Worm (Caenorhabditis elegans) whole organism, early embryonic: ENCODE results near the gene srh-100.

Experiments used
- ama-1 ChIP-seq: fragments of 150-350 bp; optimal IDR thresholded peaks from 2 replicates; lab custom pipeline; 2014
- ceh-13 ChIP-seq: fragments of 200-800 bp; sonication (Bioruptor generic); optimal IDR thresholded peaks from 2 replicates; lab custom pipeline; 2018; ENCODE audit warnings: mild to moderate bottlenecking, missing genetic modification characterization, missing compliant biosample characterization
- ceh-36 ChIP-seq: sonication (generic microtip); optimal IDR thresholded peaks from 2 replicates; lab custom pipeline; 2016; ENCODE audit warnings: missing genetic modification characterization, inconsistent platforms, missing compliant biosample characterization
- ets-7 ChIP-seq: sonication (generic microtip); optimal IDR thresholded peaks from 2 replicates; lab custom pipeline; 2016; ENCODE audit warnings: missing genotype, missing genetic modification characterization, missing compliant biosample characterization
- flt-1 ChIP-seq: fragments of 200-800 bp; sonication (Bioruptor generic); IDR thresholded peaks from 2 replicates; pipeline ENCODE4 v1.3.6; 2022; ENCODE audit warnings: missing genetic modification characterization, missing compliant biosample characterization
- hmbx-1 ChIP-seq: sonication (generic microtip); optimal IDR thresholded peaks from 2 replicates; lab custom pipeline; 2016; ENCODE audit warnings: mild to moderate bottlenecking, missing genetic modification characterization, missing compliant biosample characterization
- hnd-1 ChIP-seq: sonication (generic microtip); optimal IDR thresholded peaks from 2 replicates; lab custom pipeline; 2016; ENCODE audit warnings: missing genetic modification characterization, missing compliant biosample characterization
- pes-1 ChIP-seq: fragments of 200-800 bp; sonication (Bioruptor generic); IDR thresholded peaks from 2 replicates; pipeline ENCODE4 v1.3.6; 2022; ENCODE audit warnings: missing genetic modification reagents, missing genetic modification characterization, missing compliant biosample characterization
- scrt-1 ChIP-seq: fragments of 200-800 bp; sonication (Bioruptor generic); IDR thresholded peaks from 2 replicates; pipeline ENCODE4 v1.3.6; 2022; ENCODE audit warnings: missing genetic modification characterization, missing compliant biosample characterization
- sea-1 ChIP-seq: fragments of 200-800 bp; sonication (Bioruptor generic); conservative IDR thresholded peaks from 2 replicates; pipeline ENCODE4 v1.3.6; 2022; ENCODE audit warnings: missing genetic modification characterization, missing compliant biosample characterization
- tbx-11 ChIP-seq: fragments of 200-800 bp; sonication (Bioruptor generic); IDR thresholded peaks from 2 replicates; pipeline ENCODE4 v1.3.6; 2022; ENCODE audit warnings: missing genetic modification characterization, missing compliant biosample characterization
- tra-4 ChIP-seq: sonication (generic microtip); optimal IDR thresholded peaks from 2 replicates; lab custom pipeline; 2017; ENCODE audit warnings: missing genetic modification characterization, missing compliant biosample characterization

DNA sequence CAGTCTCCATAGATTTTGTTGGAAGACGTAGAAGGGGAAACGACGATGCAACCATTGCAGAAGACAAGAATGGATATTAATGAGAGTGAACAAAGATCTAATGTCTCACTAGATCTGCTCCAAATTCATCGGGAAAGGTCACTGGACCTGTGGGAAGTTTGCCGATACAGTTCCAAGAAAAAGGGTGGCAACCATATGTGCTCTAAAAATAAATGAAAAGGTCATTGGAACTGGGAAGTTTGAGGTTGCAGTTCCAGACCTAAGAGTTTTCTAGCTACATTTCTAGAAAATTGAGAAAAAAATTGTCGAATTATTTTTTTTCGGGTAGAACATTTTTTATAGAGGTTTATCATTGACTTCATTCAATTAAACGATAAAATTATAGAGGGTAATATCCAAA, 32.9 kb upstream of the srh-100 start, which contains the start of gene fbxb-92:
- TF ChIP-seq ama-1 (lab: Kevin White, UChicago) (no peak), ceh-36 (tag; lab: Kevin White, UChicago) (no peak), hmbx-1 (tag; lab: Kevin White, UChicago) (no peak), ets-7 (no peak), scrt-1 (GFP tag; lab: Robert Waterston, UW) (no peak), hnd-1 (tag; lab: Kevin White, UChicago) (no peak), flt-1 (GFP tag; lab: Robert Waterston, UW) (no peak), pes-1 (GFP tag; lab: Robert Waterston, UW) (no peak), tra-4 (no peak), tbx-11 (GFP tag; lab: Robert Waterston, UW) (no peak), sea-1 (GFP tag; lab: Robert Waterston, UW) (no peak), ceh-13 (no peak)
